Worm (Caenorhabditis elegans) whole organism, young adult: ENCODE results near the gene col-158.
A peak's percentile ranks its signal among the peaks of the same experiment; 100 is the strongest.

ENCODE experiments used
- C06A6.2 ChIP-seq: fragments of 200-800 bp; sonication (Bioruptor generic); conservative IDR thresholded peaks from 2 replicates; pipeline ENCODE4 v1.3.6; 2022; ENCODE audit warnings: missing genetic modification characterization, missing compliant biosample characterization
- F22D6.2 ChIP-seq: sonication (generic microtip); optimal IDR thresholded peaks from 2 replicates; lab custom pipeline; 2016; ENCODE audit warnings: mild to moderate bottlenecking, missing genetic modification characterization, missing compliant biosample characterization
- F49E8.2 ChIP-seq: sonication (generic microtip); optimal IDR thresholded peaks from 3 replicates; lab custom pipeline; 2017; ENCODE audit warnings: missing genetic modification characterization, mild to moderate bottlenecking, missing compliant biosample characterization, antibody characterized with exemption, moderate library complexity; ENCODE audit not compliant: insufficient read depth
- K11D2.4 ChIP-seq: fragments of 200-800 bp; sonication (Bioruptor generic); IDR thresholded peaks from 2 replicates; pipeline ENCODE4 v1.3.6; 2022; ENCODE audit warnings: missing genetic modification reagents, missing genetic modification characterization, missing compliant biosample characterization
- Y67H2A.10 ChIP-seq: fragments of 200-800 bp; sonication (Bioruptor generic); conservative IDR thresholded peaks from 2 replicates; pipeline ENCODE4 v1.3.6; 2022; ENCODE audit warnings: missing genetic modification reagents, missing genetic modification characterization, missing compliant biosample characterization
- atf-7 ChIP-seq: sonication (generic microtip); optimal IDR thresholded peaks from 2 replicates; lab custom pipeline; 2017; ENCODE audit warnings: mild to moderate bottlenecking, missing genetic modification characterization, missing compliant biosample characterization
- attf-5 ChIP-seq: fragments of 200-800 bp; sonication (Bioruptor generic); optimal IDR thresholded peaks from 2 replicates; lab custom pipeline; 2018; ENCODE audit warnings: mild to moderate bottlenecking, missing genetic modification characterization, missing compliant biosample characterization
- attf-6 ChIP-seq: fragments of 200-800 bp; sonication (Bioruptor generic); IDR thresholded peaks from 2 replicates; pipeline ENCODE4 v1.3.6; 2022; ENCODE audit warnings: missing genetic modification reagents, missing genetic modification characterization, missing compliant biosample characterization
- bed-2 ChIP-seq: fragments of 200-800 bp; sonication (Bioruptor generic); IDR thresholded peaks from 2 replicates; pipeline ENCODE4 v1.3.6; 2022; ENCODE audit warnings: missing genetic modification reagents, missing genetic modification characterization, missing compliant biosample characterization
- cebp-1 ChIP-seq, 2 experiments: fragments of 200-800 bp in 1 of 2; sonication (Bioruptor generic) in 1 of 2; sonication (generic microtip) in 1 of 2; IDR thresholded peaks in 1 of 2; optimal IDR thresholded peaks in 1 of 2; 2 replicates each; pipeline versions ENCODE4 v1.3.6 to Lab custom; 2017 to 2022; ENCODE audit warnings: missing compliant biosample characterization in 2 of 2, missing genetic modification characterization in 2 of 2, mild to moderate bottlenecking in 1 of 2, missing genetic modification reagents in 1 of 2, moderate library complexity in 1 of 2
- ceh-58 ChIP-seq: fragments of 200-800 bp; sonication (Bioruptor generic); IDR thresholded peaks from 2 replicates; pipeline ENCODE4 v1.3.6; 2022; ENCODE audit warnings: missing genetic modification characterization, missing compliant biosample characterization
- ceh-91 ChIP-seq: fragments of 200-800 bp; sonication (Bioruptor generic); IDR thresholded peaks from 2 replicates; pipeline ENCODE4 v1.3.6; 2022; ENCODE audit warnings: missing genetic modification reagents, missing genetic modification characterization, missing compliant biosample characterization
- chd-7 ChIP-seq: sonication (generic microtip); optimal IDR thresholded peaks from 2 replicates; lab custom pipeline; 2016; ENCODE audit warnings: mild to moderate bottlenecking, missing genetic modification characterization, moderate library complexity, missing compliant biosample characterization
- die-1 ChIP-seq: sonication (generic microtip); optimal IDR thresholded peaks from 2 replicates; lab custom pipeline; 2016; ENCODE audit warnings: missing genotype, mild to moderate bottlenecking, missing genetic modification characterization, missing compliant biosample characterization
- egl-44 ChIP-seq: fragments of 200-800 bp; sonication (Bioruptor generic); IDR thresholded peaks from 2 replicates; pipeline ENCODE4 v1.3.6; 2022; ENCODE audit warnings: missing genetic modification reagents, missing genetic modification characterization, missing compliant biosample characterization
- ets-4 ChIP-seq: fragments of 200-800 bp; sonication (Bioruptor generic); optimal IDR thresholded peaks from 2 replicates; lab custom pipeline; 2018; ENCODE audit warnings: mild to moderate bottlenecking, missing genetic modification characterization, missing compliant biosample characterization
- hsf-1 ChIP-seq: fragments of 200-800 bp; sonication (Bioruptor generic); IDR thresholded peaks from 2 replicates; pipeline ENCODE4 v1.3.6; 2022; ENCODE audit warnings: missing genetic modification reagents, missing genetic modification characterization, missing compliant biosample characterization
- let-607 ChIP-seq, 2 experiments: fragments of 200-800 bp in 1 of 2; sonication (Bioruptor generic) in 1 of 2; sonication (generic microtip) in 1 of 2; optimal IDR thresholded peaks; 2 replicates each; lab custom pipeline; 2016 to 2018; ENCODE audit warnings: mild to moderate bottlenecking in 2 of 2, missing compliant biosample characterization in 2 of 2, missing genetic modification characterization in 2 of 2, moderate library complexity in 2 of 2, missing genotype in 1 of 2
- lin-26 ChIP-seq: fragments of 200-800 bp; sonication (Bioruptor generic); IDR thresholded peaks from 2 replicates; pipeline ENCODE4 v1.3.6; 2022; ENCODE audit warnings: missing genetic modification reagents, missing genetic modification characterization, missing compliant biosample characterization
- lin-35 ChIP-seq, 3 experiments: fragments of 150-350 bp in 2 of 3; sonication (generic microtip) in 1 of 3; optimal IDR thresholded peaks; 2 replicates each; lab custom pipeline; 2014 to 2018; ENCODE audit warnings: missing biosample characterization in 3 of 3, missing genetic modification characterization in 3 of 3, missing genetic modification reagents in 3 of 3
- lin-40 ChIP-seq: sonication (generic microtip); optimal IDR thresholded peaks from 2 replicates; lab custom pipeline; 2016; ENCODE audit warnings: missing genetic modification characterization, mild to moderate bottlenecking, missing compliant biosample characterization, missing genotype, missing genetic modification reagents
- madf-10 ChIP-seq: sonication (generic microtip); optimal IDR thresholded peaks from 2 replicates; lab custom pipeline; 2016; ENCODE audit warnings: mild to moderate bottlenecking, missing genetic modification characterization, missing compliant biosample characterization
- madf-3 ChIP-seq: fragments of 200-800 bp; sonication (Bioruptor generic); IDR thresholded peaks from 2 replicates; pipeline ENCODE4 v1.3.6; 2022; ENCODE audit warnings: missing genetic modification reagents, missing genetic modification characterization, missing compliant biosample characterization
- mcd-1 ChIP-seq: fragments of 200-800 bp; sonication (Bioruptor generic); IDR thresholded peaks from 2 replicates; pipeline ENCODE4 v1.3.6; 2022; ENCODE audit warnings: missing genetic modification reagents, missing genetic modification characterization, missing compliant biosample characterization
- nhr-120 ChIP-seq: fragments of 200-800 bp; sonication (Bioruptor generic); IDR thresholded peaks from 2 replicates; pipeline ENCODE4 v1.3.6; 2022; ENCODE audit warnings: missing genetic modification characterization, missing compliant biosample characterization
- nhr-179 ChIP-seq: sonication (generic microtip); optimal IDR thresholded peaks from 2 replicates; lab custom pipeline; 2016; ENCODE audit warnings: mild to moderate bottlenecking, missing genetic modification characterization, missing compliant biosample characterization
- nhr-80 ChIP-seq: sonication (generic microtip); optimal IDR thresholded peaks from 2 replicates; lab custom pipeline; 2016; ENCODE audit warnings: missing genetic modification characterization, missing compliant biosample characterization
- nhr-90 ChIP-seq: sonication (generic microtip); optimal IDR thresholded peaks from 2 replicates; lab custom pipeline; 2016; ENCODE audit warnings: missing genotype, mild to moderate bottlenecking, missing genetic modification characterization, missing compliant biosample characterization
- pbrm-1 ChIP-seq: fragments of 200-800 bp; sonication (Bioruptor generic); IDR thresholded peaks from 2 replicates; pipeline ENCODE4 v1.3.6; 2022; ENCODE audit warnings: missing genetic modification reagents, missing genetic modification characterization, missing compliant biosample characterization
- rcor-1 ChIP-seq: fragments of 200-800 bp; sonication (Bioruptor generic); IDR thresholded peaks from 2 replicates; pipeline ENCODE4 v1.3.6; 2022; ENCODE audit warnings: missing genetic modification reagents, missing genetic modification characterization, missing compliant biosample characterization
- rec-8 ChIP-seq, 2 experiments: sonication (generic microtip); optimal IDR thresholded peaks; 2 replicates each; lab custom pipeline; 2016; ENCODE audit warnings: mild to moderate bottlenecking in 2 of 2, missing genetic modification characterization in 2 of 2, missing genetic modification reagents in 2 of 2, missing genotype in 2 of 2, missing biosample characterization in 1 of 2, missing compliant biosample characterization in 1 of 2, moderate library complexity in 1 of 2
- somi-1 ChIP-seq: fragments of 200-800 bp; sonication (Bioruptor generic); optimal IDR thresholded peaks from 2 replicates; lab custom pipeline; 2018; ENCODE audit warnings: mild to moderate bottlenecking, missing genetic modification characterization, missing compliant biosample characterization
- tbp1 ChIP-seq: fragments of 200-800 bp; sonication (Bioruptor generic); optimal IDR thresholded peaks from 2 replicates; lab custom pipeline; 2018; ENCODE audit warnings: mild to moderate bottlenecking, missing genetic modification characterization, missing compliant biosample characterization
- tbx-9 ChIP-seq: sonication (generic microtip); optimal IDR thresholded peaks from 2 replicates; lab custom pipeline; 2016; ENCODE audit warnings: borderline replicate concordance, missing genetic modification characterization, inconsistent platforms, missing compliant biosample characterization
- unc-130 ChIP-seq: sonication (generic microtip); optimal IDR thresholded peaks from 2 replicates; lab custom pipeline; 2016; ENCODE audit warnings: missing genetic modification reagents, missing genetic modification characterization, missing compliant biosample characterization
- xnd-1 ChIP-seq: sonication (generic microtip); optimal IDR thresholded peaks from 2 replicates; lab custom pipeline; 2016; ENCODE audit warnings: missing genotype, missing genetic modification reagents, missing genetic modification characterization, missing compliant biosample characterization
- ztf-26 ChIP-seq: sonication (generic microtip); optimal IDR thresholded peaks from 2 replicates; lab custom pipeline; 2017; ENCODE audit warnings: missing genetic modification characterization, missing compliant biosample characterization

Gene col-158

DNA sequence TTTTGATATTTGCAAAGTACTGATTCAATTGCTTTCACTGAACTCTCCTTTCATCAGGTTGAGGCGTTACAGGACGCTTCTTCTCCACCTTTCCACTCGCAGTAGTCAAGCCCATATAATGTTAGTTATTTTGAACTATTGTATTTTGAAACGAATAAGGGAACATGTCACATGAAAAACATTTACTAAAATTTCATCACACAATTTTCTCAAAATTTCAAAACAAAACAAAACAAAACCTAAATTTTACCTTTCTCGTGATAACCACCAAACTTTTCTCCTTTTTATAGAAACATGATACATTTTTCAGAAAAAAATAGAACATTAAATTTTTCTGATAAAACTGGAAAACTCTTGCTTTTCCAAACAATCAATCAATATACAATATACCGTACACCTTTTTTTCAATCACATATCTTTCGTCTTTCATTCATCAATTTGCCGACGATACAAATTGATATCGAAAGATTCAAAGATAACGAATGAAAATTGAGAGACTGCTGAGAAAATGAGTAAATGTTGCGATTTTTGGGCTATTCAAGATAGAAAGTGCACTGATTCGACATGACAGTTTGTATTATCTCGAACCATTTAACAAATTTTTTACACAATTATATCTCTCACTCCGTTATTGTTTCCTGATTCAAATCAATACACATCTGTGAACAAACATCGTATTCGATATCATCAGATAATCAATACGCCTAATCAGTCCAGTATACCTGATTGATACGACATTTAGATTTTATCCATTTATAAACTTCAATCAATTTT, 28.1 kb upstream of the col-158 start:
- TF ChIP-seq nhr-179 (no peak), ets-4 (GFP tag; lab: Kevin White, UChicago) (no peak), madf-3 (no peak), rec-8 (tag; optimal IDR thresholded peaks at IDR 0.05; lab: Kevin White, UChicago) (no peak), unc-130 (GFP tag; lab: Kevin White, UChicago) (no peak), nhr-90 (tag; lab: Kevin White, UChicago) (no peak), ztf-26 (peak; percentile 12), egl-44 (no peak), let-607 (tag; optimal IDR thresholded peaks at IDR 0.05; lab: Kevin White, UChicago) (no peak), madf-10 (tag; lab: Kevin White, UChicago) (no peak), tbx-9 (tag; lab: Kevin White, UChicago) (no peak), lin-40 (peak; percentile 21), nhr-120 (GFP tag; lab: Robert Waterston, UW) (no peak), hsf-1 (GFP tag; lab: Robert Waterston, UW) (no peak), attf-5 (GFP tag; lab: Kevin White, UChicago) (no peak), cebp-1 (GFP tag; IDR thresholded peaks at IDR 0.05; lab: Robert Waterston, UW) (no peak), cebp-1 (tag; optimal IDR thresholded peaks at IDR 0.05; lab: Kevin White, UChicago) (peak; percentile 39), rcor-1 (GFP tag; lab: Robert Waterston, UW) (no peak)

- TF ChIP-seq attf-6 (GFP tag; lab: Robert Waterston, UW) (no peak), tbp1 (GFP tag; lab: Kevin White, UChicago) (peak; percentile 15), C06A6.2 (peak; percentile 60; the same call in 1 of the 2 replicates), xnd-1 (tag; lab: Kevin White, UChicago) (no peak), lin-35 (GFP tag; optimal IDR thresholded peaks at IDR 0.05; lab: Kevin White, UChicago) (no peak), lin-26 (GFP tag; lab: Robert Waterston, UW) (peak; percentile 58; the same call in 1 of the 2 replicates), let-607 (tag; optimal IDR thresholded peaks at IDR 0.05; lab: Kevin White, UChicago) (peak in 1 of 2 experiments; percentile 24), Y67H2A.10 (GFP tag; lab: Robert Waterston, UW) (no peak), K11D2.4 (GFP tag; lab: Robert Waterston, UW) (peak; percentile 49; the same call in 1 of the 2 replicates), somi-1 (GFP tag; lab: Kevin White, UChicago) (peak; percentile 95), pbrm-1 (GFP tag; lab: Robert Waterston, UW) (no peak), nhr-80 (tag; lab: Kevin White, UChicago) (peak; percentile 63), atf-7 (tag; lab: Kevin White, UChicago) (peak; percentile 59), lin-40 (peak; percentile 76), die-1 (tag; lab: Kevin White, UChicago) (peak; percentile 51), F49E8.2 (no peak), ceh-91 (GFP tag; lab: Robert Waterston, UW) (no peak), ztf-26 (peak; percentile 91), ceh-58 (no peak), cebp-1 (GFP tag; IDR thresholded peaks at IDR 0.05; lab: Robert Waterston, UW) (no peak), cebp-1 (tag; optimal IDR thresholded peaks at IDR 0.05; lab: Kevin White, UChicago) (peak; percentile 28), bed-2 (GFP tag; lab: Robert Waterston, UW) (no peak), chd-7 (peak; percentile 37), F22D6.2 (tag; lab: Kevin White, UChicago) (peak; percentile 4), mcd-1 (GFP tag; lab: Robert Waterston, UW) (no peak)
These were observed 26.9 kb upstream of the col-158 start for ce11 chrV:11802508-11802907.
